Fruit fly (Drosophila melanogaster): ENCODE results near the gene Flacc.

Flacc gene

dm6 chrX:18848338-18849021 lies 45.0 kb downstream of the Flacc start, which contains the start of gene shop (continued):
- TF ChIP-seq tgo (GFP tag; IDR thresholded peaks at IDR 0.05): peak; percentile 73
- TF ChIP-seq stc (GFP tag; IDR thresholded peaks at IDR 0.05): peak; percentile 52
- peak; percentile 72 for TF ChIP-seq CG18764 (GFP tag; optimal IDR thresholded peaks at IDR 0.05)
- peak; percentile 86 for TF ChIP-seq sug (tag; optimal IDR thresholded peaks at IDR 0.05)
- TF ChIP-seq Adf1 (GFP tag; IDR thresholded peaks at IDR 0.05): no peak
- peak; percentile 84 for TF ChIP-seq lmd (GFP tag; IDR thresholded peaks at IDR 0.05)
- TF ChIP-seq p53 (GFP tag; optimal IDR thresholded peaks at IDR 0.05): no peak
- peak; percentile 88 for TF ChIP-seq Sox102F (GFP tag; optimal IDR thresholded peaks at IDR 0.05)
- peak; percentile 84 for TF ChIP-seq Hsf (GFP tag; optimal IDR thresholded peaks at IDR 0.05)
- no peak for TF ChIP-seq pros (GFP tag; optimal IDR thresholded peaks at IDR 0.05)
- peak; percentile 94 for TF ChIP-seq CG31441 (GFP tag; IDR thresholded peaks at IDR 0.05)
- TF ChIP-seq CG14965 (GFP tag; optimal IDR thresholded peaks at IDR 0.05; ENCODE audit: borderline replicate concordance): no peak
- peak; percentile 67 for TF ChIP-seq vfl (GFP tag; optimal IDR thresholded peaks at IDR 0.05)
- TF ChIP-seq PHDP (tag; optimal IDR thresholded peaks at IDR 0.05): peak; percentile 85
- TF ChIP-seq CG2202 (tag; optimal IDR thresholded peaks at IDR 0.05): peak; percentile 67
- peak; percentile 90 for TF ChIP-seq Hmr (GFP tag; optimal IDR thresholded peaks at IDR 0.05)
- TF ChIP-seq prd (optimal IDR thresholded peaks at IDR 0.05): no peak
- peak; percentile 76; the same call in 2 of the 3 replicates for TF ChIP-seq prd (GFP tag; IDR thresholded peaks at IDR 0.05)
- peak; percentile 86 for TF ChIP-seq Abd-B (GFP tag; optimal IDR thresholded peaks at IDR 0.05)
- TF ChIP-seq grau (tag; optimal IDR thresholded peaks at IDR 0.05): peak; percentile 92
- TF ChIP-seq Max (GFP tag; optimal IDR thresholded peaks at IDR 0.05): peak; percentile 72
- TF ChIP-seq phol (tag; optimal IDR thresholded peaks at IDR 0.05): peak; percentile 89
- peak; percentile 48 for TF ChIP-seq CG2116 (GFP tag; optimal IDR thresholded peaks at IDR 0.05)
- peak; percentile 29 for TF ChIP-seq TFAM (GFP tag; optimal IDR thresholded peaks at IDR 0.05)
- peak; percentile 58 for TF ChIP-seq CG4730 (GFP tag; IDR thresholded peaks at IDR 0.05)
- peak; percentile 74 for TF ChIP-seq gcm (GFP tag; optimal IDR thresholded peaks at IDR 0.05)
- TF ChIP-seq CG12104 (GFP tag; optimal IDR thresholded peaks at IDR 0.05): peak; percentile 82
- TF ChIP-seq psq (GFP tag; optimal IDR thresholded peaks at IDR 0.05): peak; percentile 31
- 0 out of 2 replicates have a peak, but pooled peaks have one; percentile 27 for TF ChIP-seq CG11696 (GFP tag; IDR thresholded peaks at IDR 0.05)
- TF ChIP-seq luna (GFP tag; optimal IDR thresholded peaks at IDR 0.05): no peak
- peak; percentile 62 for TF ChIP-seq CG17328 (GFP tag; IDR thresholded peaks at IDR 0.05)
- peak; percentile 87 for TF ChIP-seq CG9727 (GFP tag; optimal IDR thresholded peaks at IDR 0.05)
- TF ChIP-seq ranshi (GFP tag; IDR thresholded peaks at IDR 0.05): peak; percentile 54; the same call in 1 of the 2 replicates
- peak; percentile 96 for TF ChIP-seq CG34422 (GFP tag; IDR thresholded peaks at IDR 0.05)
- TF ChIP-seq CG7928 (GFP tag; optimal IDR thresholded peaks at IDR 0.05): peak; percentile 55
- TF ChIP-seq CG6175 (GFP tag; IDR thresholded peaks at IDR 0.05): peak; percentile 56; the same call in 1 of the 3 replicates
- peak; percentile 60; the same call in 2 of the 3 replicates for TF ChIP-seq CG14050 (GFP tag; IDR thresholded peaks at IDR 0.05)
- no peak for TF ChIP-seq fru (optimal IDR thresholded peaks at IDR 0.05)
- TF ChIP-seq crp (GFP tag; optimal IDR thresholded peaks at IDR 0.05): peak in 1 of 2 experiments; percentile 34
- TF ChIP-seq CG16813 (GFP tag; IDR thresholded peaks at IDR 0.05; ENCODE audit: partially characterized antibody): peak; percentile 46; the same call in 2 of the 3 replicates
- TF ChIP-seq Bgb (GFP tag; IDR thresholded peaks at IDR 0.05; ENCODE audit: partially characterized antibody): peak; percentile 64
- TF ChIP-seq CG12769 (tag; optimal IDR thresholded peaks at IDR 0.05): peak; percentile 89
- TF ChIP-seq Mrtf (GFP tag; IDR thresholded peaks at IDR 0.05): peak; percentile 51; the same call in 1 of the 3 replicates
- peak; percentile 74 for TF ChIP-seq CG7786 (GFP tag; optimal IDR thresholded peaks at IDR 0.05)
- no peak for TF ChIP-seq cad (GFP tag; optimal IDR thresholded peaks at IDR 0.05)
- TF ChIP-seq CG1832 (GFP tag; optimal IDR thresholded peaks at IDR 0.05): no peak
- peak; percentile 73 for TF ChIP-seq Xrp1 (GFP tag; IDR thresholded peaks at IDR 0.05)
- TF ChIP-seq CG13287 (GFP tag; IDR thresholded peaks at IDR 0.05; ENCODE audit: partially characterized antibody): peak; percentile 54
- TF ChIP-seq Ets97D (GFP tag; optimal IDR thresholded peaks at IDR 0.05): peak; percentile 39
- peak; percentile 76 for TF ChIP-seq Blimp-1 (GFP tag; optimal IDR thresholded peaks at IDR 0.05)
